Worm (Caenorhabditis elegans): ENCODE data around the gene sri-38.

DNA sequence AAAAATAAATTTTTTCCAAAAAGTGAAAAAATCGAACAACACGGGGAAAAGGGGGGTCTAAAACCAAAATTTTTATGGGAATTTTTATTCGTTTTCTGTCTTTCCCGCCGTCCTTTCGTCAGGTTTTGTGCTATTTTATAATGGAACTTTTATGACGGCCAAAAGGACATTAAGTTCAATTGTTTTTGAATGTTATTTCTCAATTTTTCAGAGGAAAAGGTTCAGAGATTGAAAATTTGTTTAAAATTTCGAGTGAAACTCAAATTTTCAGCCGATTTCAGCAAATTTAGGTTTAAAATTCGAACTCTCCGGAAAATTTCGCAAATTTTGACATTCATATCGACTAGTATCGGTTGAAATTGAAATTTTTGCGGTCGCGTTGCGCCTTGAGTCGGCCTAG lies 46.7 kb upstream of the sri-38 start, which contains the start of gene nep-18:
- TF ChIP-seq dmd-4 (tag; optimal IDR thresholded peaks at IDR 0.05; ENCODE audit: borderline replicate concordance), result no peak
- no peak for TF ChIP-seq ceh-22 (tag; optimal IDR thresholded peaks at IDR 0.05)
